Fruit fly (Drosophila melanogaster) whole organism, prepupa: ENCODE data around the gene CG9932.

Experiments
- Blimp-1 ChIP-seq: fragments of 200-800 bp; sonication (Bioruptor generic); optimal IDR thresholded peaks from 3 replicates; lab custom pipeline; 2017; ENCODE audit warnings: missing biosample characterization, missing genetic modification characterization, mild to moderate bottlenecking, moderate library complexity, missing genetic modification reagents
- CG10631 ChIP-seq: fragments of 200-800 bp; sonication (Bioruptor generic); optimal IDR thresholded peaks from 2 replicates; lab custom pipeline; 2016; ENCODE audit warnings: missing biosample characterization, missing genetic modification characterization
- CG10669 ChIP-seq: fragments of 200-800 bp; sonication (Bioruptor generic); optimal IDR thresholded peaks from 3 replicates; lab custom pipeline; 2018; ENCODE audit warnings: missing biosample characterization, mild to moderate bottlenecking, missing genetic modification characterization, moderate library complexity
- CG11294 ChIP-seq: fragments of 200-800 bp; sonication (Bioruptor generic); IDR thresholded peaks from 2 replicates; pipeline ENCODE4 v1.3.6; 2022; ENCODE audit warnings: missing biosample characterization, missing genetic modification characterization
- CG11762 ChIP-seq: fragments of 200-800 bp; sonication (Bioruptor generic); optimal IDR thresholded peaks from 3 replicates; lab custom pipeline; 2016; ENCODE audit warnings: missing biosample characterization, missing genetic modification characterization; ENCODE audit not compliant: insufficient read depth
- CG11902 ChIP-seq: fragments of 200-800 bp; sonication (Bioruptor generic); optimal IDR thresholded peaks from 3 replicates; lab custom pipeline; 2016; ENCODE audit warnings: missing biosample characterization, missing genetic modification characterization
- CG1621 ChIP-seq: fragments of 200-800 bp; sonication (Bioruptor generic); optimal IDR thresholded peaks from 3 replicates; lab custom pipeline; 2018; ENCODE audit warnings: missing biosample characterization, mild to moderate bottlenecking, missing genetic modification characterization
- CG16779 ChIP-seq: fragments of 200-800 bp; sonication (Bioruptor generic); optimal IDR thresholded peaks from 3 replicates; lab custom pipeline; 2017; ENCODE audit warnings: missing biosample characterization, mild to moderate bottlenecking, missing genetic modification characterization
- CG3032 ChIP-seq: fragments of 200-800 bp; optimal IDR thresholded peaks from 2 replicates; lab custom pipeline; 2019; ENCODE audit warnings: missing biosample characterization, mild to moderate bottlenecking, missing genetic modification characterization, moderate library complexity
- CG31627 ChIP-seq: fragments of 200-800 bp; sonication (Bioruptor generic); optimal IDR thresholded peaks from 3 replicates; lab custom pipeline; 2016; ENCODE audit warnings: missing biosample characterization, missing genetic modification characterization
- CG32006 ChIP-seq: fragments of 200-800 bp; sonication (Bioruptor generic); optimal IDR thresholded peaks from 3 replicates; lab custom pipeline; 2017; ENCODE audit warnings: missing biosample characterization, mild to moderate bottlenecking, missing genetic modification characterization
- CG34406 ChIP-seq: fragments of 200-800 bp; sonication (Bioruptor generic); optimal IDR thresholded peaks from 3 replicates; lab custom pipeline; 2016; ENCODE audit warnings: missing biosample characterization, missing genetic modification characterization
- CG4318 ChIP-seq: fragments of 200-800 bp; sonication (Bioruptor generic); optimal IDR thresholded peaks from 3 replicates; lab custom pipeline; 2017; ENCODE audit warnings: missing biosample characterization, mild to moderate bottlenecking, missing genetic modification characterization
- CG6792 ChIP-seq: fragments of 200-800 bp; sonication (Bioruptor generic); optimal IDR thresholded peaks from 3 replicates; lab custom pipeline; 2016; ENCODE audit warnings: missing biosample characterization, missing genetic modification characterization
- CG6808 ChIP-seq: fragments of 200-800 bp; sonication (Bioruptor generic); optimal IDR thresholded peaks from 3 replicates; lab custom pipeline; 2017; ENCODE audit warnings: missing biosample characterization, missing genetic modification characterization, mild to moderate bottlenecking, moderate library complexity, missing genetic modification reagents
- CG6854 ChIP-seq: fragments of 200-800 bp; sonication (Bioruptor generic); optimal IDR thresholded peaks from 2 replicates; lab custom pipeline; 2017; ENCODE audit warnings: missing biosample characterization, mild to moderate bottlenecking, missing genetic modification characterization
- CG7368 ChIP-seq: fragments of 200-800 bp; sonication (Bioruptor generic); optimal IDR thresholded peaks from 3 replicates; lab custom pipeline; 2016; ENCODE audit warnings: missing biosample characterization, missing genetic modification characterization
- CG8119 ChIP-seq: fragments of 200-800 bp; sonication (Bioruptor generic); IDR thresholded peaks from 3 replicates; pipeline ENCODE4 v1.3.6; 2022; ENCODE audit warnings: missing biosample characterization, missing genetic modification characterization
- CG8319 ChIP-seq: fragments of 200-800 bp; sonication (Bioruptor generic); optimal IDR thresholded peaks from 3 replicates; lab custom pipeline; 2016; ENCODE audit warnings: missing biosample characterization, missing genetic modification characterization
- CG8632 ChIP-seq: fragments of 200-800 bp; sonication (Bioruptor generic); optimal IDR thresholded peaks from 3 replicates; lab custom pipeline; 2016; ENCODE audit warnings: missing biosample characterization, missing genetic modification characterization
- CG9139 ChIP-seq: fragments of 200-800 bp; sonication (Bioruptor generic); optimal IDR thresholded peaks from 3 replicates; lab custom pipeline; 2017; ENCODE audit warnings: missing biosample characterization, mild to moderate bottlenecking, missing genetic modification characterization
- Eip75B ChIP-seq: fragments of 200-800 bp; sonication (Bioruptor generic); optimal IDR thresholded peaks from 3 replicates; lab custom pipeline; 2016; ENCODE audit warnings: missing biosample characterization, missing genetic modification characterization
- Eip78C ChIP-seq: fragments of 200-800 bp; sonication (Bioruptor generic); peaks from one replicate; lab custom pipeline; 2016; ENCODE audit warnings: missing biosample characterization, missing genetic modification characterization
- Eip93F ChIP-seq: fragments of 200-800 bp; sonication (Bioruptor generic); optimal IDR thresholded peaks from 2 replicates; lab custom pipeline; 2016; ENCODE audit warnings: missing biosample characterization, mild to moderate bottlenecking, missing genetic modification characterization
- Ets96B ChIP-seq: fragments of 200-800 bp; optimal IDR thresholded peaks from 2 replicates; lab custom pipeline; 2019; ENCODE audit warnings: missing biosample characterization, mild to moderate bottlenecking, missing genetic modification characterization, moderate library complexity
- Hr38 ChIP-seq: sonication (Bioruptor generic); optimal IDR thresholded peaks from 2 replicates; lab custom pipeline; 2016; ENCODE audit warnings: missing biosample characterization, missing genetic modification characterization
- Hr39 ChIP-seq: fragments of 200-800 bp; sonication (Bioruptor generic); optimal IDR thresholded peaks from 2 replicates; lab custom pipeline; 2016; ENCODE audit warnings: missing biosample characterization, missing genetic modification characterization
- Lpt ChIP-seq: fragments of 200-800 bp; sonication (Bioruptor generic); optimal IDR thresholded peaks from 3 replicates; lab custom pipeline; 2016; ENCODE audit warnings: missing biosample characterization, missing genetic modification characterization
- OdsH ChIP-seq: fragments of 200-800 bp; sonication (Bioruptor generic); optimal IDR thresholded peaks from 3 replicates; lab custom pipeline; 2016; ENCODE audit warnings: missing biosample characterization, missing genetic modification characterization
- Smox ChIP-seq: fragments of 200-800 bp; sonication (Bioruptor generic); optimal IDR thresholded peaks from 3 replicates; lab custom pipeline; 2016; ENCODE audit warnings: missing biosample characterization, missing genetic modification characterization
- Sox102F ChIP-seq: fragments of 200-800 bp; sonication (Bioruptor generic); optimal IDR thresholded peaks from 2 replicates; lab custom pipeline; 2016; ENCODE audit warnings: missing biosample characterization, mild to moderate bottlenecking, missing genetic modification characterization
- achi ChIP-seq: fragments of 200-800 bp; sonication (Bioruptor generic); optimal IDR thresholded peaks from 3 replicates; lab custom pipeline; 2016; ENCODE audit warnings: missing biosample characterization, missing genetic modification characterization
- acj6 ChIP-seq: fragments of 200-800 bp; sonication (Bioruptor generic); optimal IDR thresholded peaks from 3 replicates; lab custom pipeline; 2016; ENCODE audit warnings: missing biosample characterization, missing genetic modification characterization
- cyc ChIP-seq: fragments of 200-800 bp; sonication (Bioruptor generic); optimal IDR thresholded peaks from 3 replicates; lab custom pipeline; 2016; ENCODE audit warnings: missing biosample characterization, missing genetic modification characterization
- dac ChIP-seq: fragments of 200-800 bp; sonication (Bioruptor generic); optimal IDR thresholded peaks from 2 replicates; lab custom pipeline; 2017; ENCODE audit warnings: missing biosample characterization, mild to moderate bottlenecking, missing genetic modification characterization
- dsx ChIP-seq: fragments of 200-800 bp; optimal IDR thresholded peaks from 3 replicates; lab custom pipeline; 2019; ENCODE audit warnings: missing biosample characterization, mild to moderate bottlenecking, missing genetic modification characterization, moderate library complexity; ENCODE audit not compliant: poor library complexity, severe bottlenecking
- eg ChIP-seq: fragments of 200-800 bp; sonication (Bioruptor generic); IDR thresholded peaks from 3 replicates; pipeline ENCODE4 v1.3.6; 2022; ENCODE audit warnings: missing biosample characterization, missing genetic modification characterization
- esn ChIP-seq: fragments of 200-800 bp; sonication (Bioruptor generic); optimal IDR thresholded peaks from 2 replicates; lab custom pipeline; 2016; ENCODE audit warnings: missing biosample characterization, mild to moderate bottlenecking, missing genetic modification characterization, moderate library complexity
- fd59A ChIP-seq: fragments of 200-800 bp; sonication (Bioruptor generic); optimal IDR thresholded peaks from 2 replicates; lab custom pipeline; 2017; ENCODE audit warnings: missing biosample characterization, mild to moderate bottlenecking, missing genetic modification characterization, missing genetic modification reagents
- fd85E ChIP-seq: fragments of 200-800 bp; sonication (Bioruptor generic); optimal IDR thresholded peaks from 3 replicates; lab custom pipeline; 2016; ENCODE audit warnings: missing biosample characterization, missing genetic modification characterization
- fkh ChIP-seq: fragments of 200-800 bp; sonication (Bioruptor generic); optimal IDR thresholded peaks from 3 replicates; lab custom pipeline; 2017; ENCODE audit warnings: missing biosample characterization, mild to moderate bottlenecking, missing genetic modification characterization, moderate library complexity
- lz ChIP-seq: fragments of 200-800 bp; sonication (Bioruptor generic); optimal IDR thresholded peaks from 3 replicates; lab custom pipeline; 2016; ENCODE audit warnings: missing biosample characterization, missing genetic modification characterization
- salr ChIP-seq, 2 experiments: fragments of 200-800 bp; sonication (Bioruptor generic); optimal IDR thresholded peaks; 3 replicates each; lab custom pipeline; 2016 to 2018; ENCODE audit warnings: missing biosample characterization in 2 of 2, missing genetic modification characterization in 2 of 2, mild to moderate bottlenecking in 1 of 2
- spab ChIP-seq: fragments of 200-800 bp; sonication (Bioruptor generic); optimal IDR thresholded peaks from 2 replicates; lab custom pipeline; 2017; ENCODE audit warnings: missing biosample characterization, mild to moderate bottlenecking, missing genetic modification characterization, missing genetic modification reagents
- ss ChIP-seq, 2 experiments: fragments of 200-800 bp; sonication (Bioruptor generic); optimal IDR thresholded peaks; 2 replicates in 1 of 2; 3 replicates in 1 of 2; lab custom pipeline; 2017 to 2018; ENCODE audit warnings: mild to moderate bottlenecking in 2 of 2, missing biosample characterization in 2 of 2, missing genetic modification characterization in 2 of 2, moderate library complexity in 1 of 2
- svp ChIP-seq: fragments of 200-800 bp; sonication (Bioruptor generic); peaks from one replicate; lab custom pipeline; 2016; ENCODE audit warnings: missing biosample characterization, missing genetic modification characterization
- vri ChIP-seq: fragments of 200-800 bp; sonication (Bioruptor generic); optimal IDR thresholded peaks from 3 replicates; lab custom pipeline; 2016; ENCODE audit warnings: missing biosample characterization, mild to moderate bottlenecking, missing genetic modification characterization

The CG9932 gene

dm6 chr2L:12974562-12975366 lies 85.2 kb downstream of the CG9932 start:
- TF ChIP-seq Eip78C (GFP tag; lab: Kevin White, UChicago): peak; percentile 31
- TF ChIP-seq CG6808 (GFP tag; lab: Kevin White, UChicago): no peak
- TF ChIP-seq Smox (GFP tag; lab: Kevin White, UChicago): no peak
- no peak for TF ChIP-seq svp (GFP tag; lab: Kevin White, UChicago)
- TF ChIP-seq salr (GFP tag; optimal IDR thresholded peaks at IDR 0.05; lab: Kevin White, UChicago): no peak
- TF ChIP-seq CG8119 (GFP tag; lab: Robert Waterston, UW): no peak
- TF ChIP-seq OdsH (GFP tag; lab: Kevin White, UChicago): no peak
- TF ChIP-seq fd59A (GFP tag; lab: Kevin White, UChicago): no peak
- no peak for TF ChIP-seq spab (GFP tag; lab: Kevin White, UChicago)
- no peak for TF ChIP-seq CG11902 (GFP tag; lab: Kevin White, UChicago)
- TF ChIP-seq dac (GFP tag; lab: Kevin White, UChicago): no peak
- no peak for TF ChIP-seq Hr39
- no peak for TF ChIP-seq fkh (GFP tag; lab: Kevin White, UChicago)
- TF ChIP-seq esn (GFP tag; lab: Kevin White, UChicago): no peak
- TF ChIP-seq cyc (GFP tag; lab: Kevin White, UChicago): no peak
- TF ChIP-seq eg (GFP tag; lab: Robert Waterston, UW): peak; percentile 31; the same call in 1 of the 3 replicates
- no peak for TF ChIP-seq CG1621
- no peak for TF ChIP-seq Eip93F (GFP tag; lab: Kevin White, UChicago)
- TF ChIP-seq Hr38 (GFP tag; lab: Kevin White, UChicago): no peak
- TF ChIP-seq CG11762 (GFP tag; lab: Kevin White, UChicago): no peak
- no peak for TF ChIP-seq Ets96B
- peak; percentile 99 for TF ChIP-seq achi (GFP tag; lab: Kevin White, UChicago)
- no peak for TF ChIP-seq vri (GFP tag; lab: Kevin White, UChicago)
- peak in 1 of 2 experiments; percentile 1 for TF ChIP-seq ss (GFP tag; optimal IDR thresholded peaks at IDR 0.05; lab: Kevin White, UChicago)
- TF ChIP-seq CG7368 (GFP tag; lab: Kevin White, UChicago): no peak
- no peak for TF ChIP-seq CG16779
- TF ChIP-seq CG4318 (GFP tag; lab: Kevin White, UChicago): no peak
- TF ChIP-seq CG8632: no peak
- no peak for TF ChIP-seq CG10631 (GFP tag; lab: Kevin White, UChicago)
- no peak for TF ChIP-seq CG3032 (tag; lab: Kevin White, UChicago)
- no peak for TF ChIP-seq CG8319 (GFP tag; lab: Kevin White, UChicago)
- TF ChIP-seq CG10669: no peak

- no peak for TF ChIP-seq CG7368 (GFP tag; lab: Kevin White, UChicago)
- peak; percentile 52 for TF ChIP-seq CG34406 (GFP tag; lab: Kevin White, UChicago)
- TF ChIP-seq fd85E (GFP tag; lab: Kevin White, UChicago): peak; percentile 34
- TF ChIP-seq CG11762 (GFP tag; lab: Kevin White, UChicago): no peak
- peak; percentile 35 for TF ChIP-seq vri (GFP tag; lab: Kevin White, UChicago)
- TF ChIP-seq lz (GFP tag; lab: Kevin White, UChicago): peak; percentile 62
- no peak for TF ChIP-seq CG11294
- no peak for TF ChIP-seq CG11902 (GFP tag; lab: Kevin White, UChicago)
- TF ChIP-seq Eip93F (GFP tag; lab: Kevin White, UChicago): no peak
- TF ChIP-seq Lpt (GFP tag; lab: Kevin White, UChicago): no peak
- TF ChIP-seq CG10631 (GFP tag; lab: Kevin White, UChicago): no peak
- peak; percentile 21 for TF ChIP-seq CG9139 (GFP tag; lab: Kevin White, UChicago)
- peak; percentile 46 for TF ChIP-seq CG6792
- TF ChIP-seq fd59A (GFP tag; lab: Kevin White, UChicago): no peak
- TF ChIP-seq acj6: peak; percentile 58
- peak; percentile 42 for TF ChIP-seq Eip75B (GFP tag; lab: Kevin White, UChicago)
- TF ChIP-seq CG32006 (GFP tag; lab: Kevin White, UChicago): peak; percentile 45
- TF ChIP-seq dsx (GFP tag; lab: Kevin White, UChicago): no peak
- TF ChIP-seq CG6854 (GFP tag; lab: Kevin White, UChicago): peak; percentile 43
- TF ChIP-seq Blimp-1: no peak
- 0 out of 3 replicates have a peak, but pooled peaks have one; percentile 20 for TF ChIP-seq eg (GFP tag; lab: Robert Waterston, UW)
- peak; percentile 56 for TF ChIP-seq CG31627 (GFP tag; lab: Kevin White, UChicago)
- peak; percentile 66 for TF ChIP-seq Sox102F
- TF ChIP-seq dac (GFP tag; lab: Kevin White, UChicago): peak; percentile 62
- peak in 1 of 2 experiments; percentile 37 for TF ChIP-seq salr (GFP tag; optimal IDR thresholded peaks at IDR 0.05; lab: Kevin White, UChicago)
These were observed 85.8 kb downstream of the CG9932 start, which contains the start of gene Vha68-2 for dm6 chr2L:12974045-12974539. Gene Vha68-2, plus strand, starts transcription at chr2L:12974322.
